Fruit fly (Drosophila melanogaster) whole organism, embryonic: ENCODE results near the gene CG31542.

ENCODE experiments used
- Atf3 ChIP-seq: fragments of 200-800 bp; sonication (Bioruptor generic); optimal IDR thresholded peaks from 3 replicates; lab custom pipeline; 2016; ENCODE audit warnings: missing biosample characterization, missing genetic modification characterization
- CG10431 ChIP-seq: fragments of 200-800 bp; sonication (Bioruptor generic); optimal IDR thresholded peaks from 3 replicates; lab custom pipeline; 2018; ENCODE audit warnings: missing biosample characterization, mild to moderate bottlenecking, missing genetic modification characterization
- CG10565 ChIP-seq: fragments of 200-800 bp; sonication (Bioruptor generic); optimal IDR thresholded peaks from 3 replicates; lab custom pipeline; 2016; ENCODE audit warnings: missing biosample characterization, mild to moderate bottlenecking, missing genetic modification characterization
- CG10959 ChIP-seq: fragments of 200-800 bp; sonication (Bioruptor generic); IDR thresholded peaks from 2 replicates; pipeline ENCODE4 v1.3.6; 2022; ENCODE audit warnings: missing biosample characterization, missing genetic modification characterization
- CG11093 ChIP-seq: fragments of 200-800 bp; sonication (Bioruptor generic); IDR thresholded peaks from 3 replicates; pipeline ENCODE4 v1.3.6; 2022; ENCODE audit warnings: missing biosample characterization, missing genetic modification characterization
- CG11247 ChIP-seq: fragments of 200-800 bp; sonication (Bioruptor generic); IDR thresholded peaks from 2 replicates; pipeline ENCODE4 v1.3.6; 2022; ENCODE audit warnings: missing biosample characterization, missing genetic modification characterization
- CG11696 ChIP-seq: fragments of 200-800 bp; sonication (Bioruptor generic); IDR thresholded peaks from 2 replicates; pipeline ENCODE4 v1.3.6; 2022; ENCODE audit warnings: missing biosample characterization, missing genetic modification characterization
- CG12299 ChIP-seq: fragments of 200-800 bp; sonication (Bioruptor generic); optimal IDR thresholded peaks from 2 replicates; lab custom pipeline; 2018; ENCODE audit warnings: missing biosample characterization, mild to moderate bottlenecking, missing genetic modification characterization
- CG12769 ChIP-seq: fragments of 200-800 bp; sonication (Bioruptor generic); optimal IDR thresholded peaks from 2 replicates; lab custom pipeline; 2019; ENCODE audit warnings: missing biosample characterization, mild to moderate bottlenecking, missing genetic modification characterization, moderate library complexity
- CG13624 ChIP-seq: fragments of 200-800 bp; sonication (Bioruptor generic); optimal IDR thresholded peaks from 2 replicates; lab custom pipeline; 2016; ENCODE audit warnings: missing biosample characterization, missing genetic modification characterization
- CG14710 ChIP-seq: fragments of 200-800 bp; sonication (Bioruptor generic); optimal IDR thresholded peaks from 3 replicates; lab custom pipeline; 2019; ENCODE audit warnings: missing biosample characterization, mild to moderate bottlenecking, missing genetic modification characterization, moderate library complexity
- CG14965 ChIP-seq: fragments of 200-800 bp; sonication (Bioruptor generic); optimal IDR thresholded peaks from 2 replicates; lab custom pipeline; 2016; ENCODE audit warnings: missing biosample characterization, missing genetic modification characterization, borderline replicate concordance
- CG15011 ChIP-seq: fragments of 200-800 bp; sonication (Bioruptor generic); optimal IDR thresholded peaks from 3 replicates; lab custom pipeline; 2018; ENCODE audit warnings: missing biosample characterization, mild to moderate bottlenecking, missing genetic modification characterization
- CG4360 ChIP-seq: fragments of 200-800 bp; sonication (Bioruptor generic); IDR thresholded peaks from 2 replicates; pipeline ENCODE4 v1.3.6; 2022; ENCODE audit warnings: missing biosample characterization, missing genetic modification characterization
- CG4424 ChIP-seq: fragments of 200-800 bp; sonication (Bioruptor generic); optimal IDR thresholded peaks from 3 replicates; lab custom pipeline; 2016; ENCODE audit warnings: missing biosample characterization, missing genetic modification characterization
- CG6175 ChIP-seq: fragments of 200-800 bp; sonication (Bioruptor generic); IDR thresholded peaks from 3 replicates; pipeline ENCODE4 v1.3.6; 2022; ENCODE audit warnings: missing biosample characterization, missing genetic modification characterization
- CG7786 ChIP-seq: fragments of 200-800 bp; sonication (Bioruptor generic); optimal IDR thresholded peaks from 2 replicates; lab custom pipeline; 2016; ENCODE audit warnings: missing biosample characterization, missing genetic modification characterization
- CG7928 ChIP-seq: fragments of 200-800 bp; sonication (Bioruptor generic); optimal IDR thresholded peaks from 2 replicates; lab custom pipeline; 2017; ENCODE audit warnings: missing biosample characterization, mild to moderate bottlenecking, missing genetic modification characterization
- CG9932 ChIP-seq: fragments of 200-800 bp; sonication (Bioruptor generic); IDR thresholded peaks from 2 replicates; pipeline ENCODE4 v1.3.6; 2022; ENCODE audit warnings: missing biosample characterization, missing genetic modification characterization
- D19A ChIP-seq: fragments of 200-800 bp; optimal IDR thresholded peaks from 3 replicates; lab custom pipeline; 2019; ENCODE audit warnings: missing biosample characterization, mild to moderate bottlenecking, missing genetic modification characterization, moderate library complexity
- Dfd ChIP-seq, 2 experiments: fragments of >200 bp; optimal IDR thresholded peaks; 2 replicates each; lab custom pipeline; 2017; ENCODE audit warnings: missing biosample characterization in 2 of 2, missing genetic modification characterization in 2 of 2
- Dp ChIP-seq: fragments of 200-800 bp; sonication (Bioruptor generic); optimal IDR thresholded peaks from 2 replicates; lab custom pipeline; 2018; ENCODE audit warnings: missing biosample characterization, mild to moderate bottlenecking, missing genetic modification characterization, moderate library complexity
- Dref ChIP-seq: fragments of 200-800 bp; sonication (Bioruptor generic); IDR thresholded peaks from 2 replicates; pipeline ENCODE4 v1.3.6; 2022; ENCODE audit warnings: missing biosample characterization, missing genetic modification characterization
- Drgx ChIP-seq: fragments of 200-800 bp; sonication (Bioruptor generic); IDR thresholded peaks from 2 replicates; pipeline ENCODE4 v1.3.6; 2022; ENCODE audit warnings: missing biosample characterization, missing genetic modification characterization
- Ets65A ChIP-seq: fragments of 200-800 bp; sonication (Bioruptor generic); peaks from one replicate; lab custom pipeline; 2016; ENCODE audit warnings: missing biosample characterization, missing genetic modification characterization
- HLH3B ChIP-seq: fragments of 200-800 bp; sonication (Bioruptor generic); IDR thresholded peaks from 2 replicates; pipeline ENCODE4 v1.3.6; 2022; ENCODE audit warnings: missing biosample characterization, missing genetic modification characterization
- Hr51 ChIP-seq, 2 experiments: fragments of 200-800 bp; sonication (Bioruptor generic); optimal IDR thresholded peaks; 2 replicates in 1 of 2; 3 replicates in 1 of 2; lab custom pipeline; 2016 to 2018; ENCODE audit warnings: missing biosample characterization in 2 of 2, missing genetic modification characterization in 2 of 2, mild to moderate bottlenecking in 1 of 2, moderate library complexity in 1 of 2
- Hr78 ChIP-seq, 2 experiments: fragments of 200-800 bp in 1 of 2; fragments of >200 bp in 1 of 2; sonication (Bioruptor generic) in 1 of 2; optimal IDR thresholded peaks; 2 replicates each; lab custom pipeline; 2017 to 2019; ENCODE audit warnings: missing biosample characterization in 2 of 2, missing genetic modification characterization in 2 of 2, mild to moderate bottlenecking in 1 of 2, moderate library complexity in 1 of 2
- Meics ChIP-seq: fragments of 200-800 bp; sonication (Bioruptor generic); optimal IDR thresholded peaks from 2 replicates; lab custom pipeline; 2017; ENCODE audit warnings: missing biosample characterization, mild to moderate bottlenecking, missing genetic modification characterization
- Nf-YB ChIP-seq: fragments of 200-800 bp; sonication (Bioruptor generic); optimal IDR thresholded peaks from 3 replicates; lab custom pipeline; 2019; ENCODE audit warnings: missing biosample characterization, mild to moderate bottlenecking, missing genetic modification characterization, moderate library complexity
- Rfx ChIP-seq: fragments of 200-800 bp; sonication (Bioruptor generic); IDR thresholded peaks from 2 replicates; pipeline ENCODE4 v1.3.6; 2022; ENCODE audit warnings: missing biosample characterization, missing genetic modification characterization
- Taf1 ChIP-seq: fragments of 200-800 bp; sonication (Bioruptor generic); IDR thresholded peaks from 2 replicates; pipeline ENCODE4 v1.3.6; 2022; ENCODE audit warnings: missing biosample characterization, missing genetic modification characterization
- bsh ChIP-seq, 2 experiments: fragments of 200-800 bp; sonication (Bioruptor generic); optimal IDR thresholded peaks; 2 replicates each; lab custom pipeline; 2017 to 2018; ENCODE audit warnings: mild to moderate bottlenecking in 2 of 2, missing biosample characterization in 2 of 2, missing genetic modification characterization in 2 of 2, moderate library complexity in 1 of 2
- grn ChIP-seq: fragments of 200-800 bp; sonication (Bioruptor generic); optimal IDR thresholded peaks from 3 replicates; lab custom pipeline; 2017; ENCODE audit warnings: missing biosample characterization, missing genetic modification characterization
- jigr1 ChIP-seq: fragments of 200-800 bp; sonication (Bioruptor generic); IDR thresholded peaks from 3 replicates; pipeline ENCODE4 v1.3.6; 2022; ENCODE audit warnings: missing biosample characterization, missing genetic modification characterization
- kni ChIP-seq: fragments of 200-800 bp; sonication (Bioruptor generic); optimal IDR thresholded peaks from 3 replicates; lab custom pipeline; 2017; ENCODE audit warnings: mild to moderate bottlenecking, missing biosample characterization, missing genetic modification reagents, missing genetic modification characterization
- nom ChIP-seq: fragments of 200-800 bp; sonication (Bioruptor generic); optimal IDR thresholded peaks from 2 replicates; lab custom pipeline; 2017; ENCODE audit warnings: missing biosample characterization, missing genetic modification characterization, mild to moderate bottlenecking, moderate library complexity, missing genetic modification reagents
- oc ChIP-seq: fragments of 200-800 bp; sonication (Bioruptor generic); optimal IDR thresholded peaks from 2 replicates; lab custom pipeline; 2018; ENCODE audit warnings: missing biosample characterization, mild to moderate bottlenecking, missing genetic modification characterization, moderate library complexity
- pita ChIP-seq: fragments of 200-800 bp; sonication (Bioruptor generic); optimal IDR thresholded peaks from 2 replicates; lab custom pipeline; 2017; ENCODE audit warnings: missing biosample characterization, mild to moderate bottlenecking, missing genetic modification characterization
- sens ChIP-seq: fragments of 200-800 bp; sonication (Bioruptor generic); peaks from one replicate; lab custom pipeline; 2016; ENCODE audit warnings: missing biosample characterization, missing genetic modification characterization
- sna ChIP-seq: fragments of 200-800 bp; sonication (Bioruptor generic); IDR thresholded peaks from 2 replicates; pipeline ENCODE4 v1.3.6; 2022; ENCODE audit warnings: missing biosample characterization, missing genetic modification characterization; ENCODE audit not compliant: partially characterized antibody
- stc ChIP-seq: fragments of 200-800 bp; sonication (Bioruptor generic); IDR thresholded peaks from 2 replicates; pipeline ENCODE4 v1.3.6; 2022; ENCODE audit warnings: missing biosample characterization, missing genetic modification characterization
- tin ChIP-seq: fragments of 200-800 bp; sonication (Bioruptor generic); optimal IDR thresholded peaks from 3 replicates; lab custom pipeline; 2016; ENCODE audit warnings: missing biosample characterization, missing genetic modification characterization
- vvl ChIP-seq: fragments of 200-800 bp; sonication (Bioruptor generic); IDR thresholded peaks from 2 replicates; pipeline ENCODE4 v1.3.6; 2022; ENCODE audit warnings: missing biosample characterization, missing genetic modification characterization
- zfh2 ChIP-seq: fragments of 200-800 bp; sonication (Bioruptor generic); optimal IDR thresholded peaks from 2 replicates; lab custom pipeline; 2016; ENCODE audit warnings: missing biosample characterization, missing genetic modification characterization

Gene CG31542

DNA sequence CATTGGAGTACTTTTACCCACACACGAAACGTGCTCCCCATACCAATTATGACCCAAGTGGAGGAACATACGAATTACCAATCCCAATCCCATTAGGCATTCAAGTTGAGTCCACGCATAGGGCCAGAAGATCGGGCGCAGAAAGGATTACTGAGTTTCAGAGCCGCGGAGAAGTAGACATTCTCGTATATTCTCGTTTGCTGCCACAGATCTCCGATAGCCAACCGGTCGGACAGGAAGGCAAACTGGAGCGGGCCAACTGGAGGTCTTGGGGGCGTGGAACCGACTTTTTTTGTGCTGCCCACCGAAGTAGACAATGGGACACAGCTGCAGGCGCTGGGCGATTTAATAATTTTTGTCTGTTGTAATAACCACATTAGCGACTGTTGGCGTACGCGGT is 19.7 kb downstream of the CG31542 start (continued):
- TF ChIP-seq CG7928 (GFP tag; lab: Kevin White, UChicago), result no peak
- no peak for TF ChIP-seq CG9932 (GFP tag; lab: Robert Waterston, UW)
- TF ChIP-seq vvl (GFP tag; lab: Robert Waterston, UW), result peak; percentile 15; the same call in 1 of the 2 replicates
- no peak for TF ChIP-seq Nf-YB (GFP tag; lab: Kevin White, UChicago)
- no peak for TF ChIP-seq stc
- TF ChIP-seq nom (GFP tag; lab: Kevin White, UChicago), result peak; percentile 10
- TF ChIP-seq kni (GFP tag; lab: Kevin White, UChicago), result peak; percentile 62
- no peak for TF ChIP-seq zfh2 (GFP tag; lab: Kevin White, UChicago)
- TF ChIP-seq Meics (GFP tag; lab: Kevin White, UChicago), result no peak
- peak; percentile 2 for TF ChIP-seq oc (tag; lab: Kevin White, UChicago)
- no peak for TF ChIP-seq Dfd (GFP tag; optimal IDR thresholded peaks at IDR 0.05; lab: Kevin White, UChicago)
- peak in 1 of 2 experiments; percentile 76 for TF ChIP-seq Hr78 (GFP tag; optimal IDR thresholded peaks at IDR 0.05; lab: Kevin White, UChicago)
- TF ChIP-seq CG14710 (tag; lab: Kevin White, UChicago), result no peak
- TF ChIP-seq CG12299, result no peak
- no peak for TF ChIP-seq CG11696 (GFP tag; lab: Robert Waterston, UW)
- TF ChIP-seq Dref (GFP tag; lab: Robert Waterston, UW), result no peak
- no peak for TF ChIP-seq Atf3 (GFP tag; lab: Kevin White, UChicago)
- no peak for TF ChIP-seq jigr1 (GFP tag; lab: Robert Waterston, UW)
- TF ChIP-seq CG10565, result no peak
- no peak for TF ChIP-seq Taf1
- no peak for TF ChIP-seq CG11247 (GFP tag; lab: Robert Waterston, UW)
- TF ChIP-seq Hr51 (GFP tag; optimal IDR thresholded peaks at IDR 0.05; lab: Kevin White, UChicago), result no peak
- TF ChIP-seq sna (GFP tag; lab: Robert Waterston, UW), result no peak

DNA sequence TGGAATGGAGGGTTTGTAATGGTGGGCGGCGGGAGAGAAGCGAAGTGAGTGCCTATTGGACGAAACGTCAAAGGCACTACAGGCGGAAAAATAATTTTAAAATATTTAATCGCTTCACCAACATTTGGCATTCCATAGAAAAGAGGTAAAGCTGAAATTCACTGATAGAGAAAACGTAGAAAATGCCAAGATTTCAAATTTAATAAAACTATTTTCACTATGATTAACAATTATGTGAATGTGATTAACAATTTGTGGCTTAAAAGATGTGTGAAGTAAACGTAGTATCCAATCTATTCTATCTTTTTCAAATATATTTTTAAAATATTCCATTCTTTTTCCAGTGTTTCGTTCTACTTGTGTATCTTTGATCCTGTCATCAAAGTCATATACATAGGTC is 20.1 kb downstream of the CG31542 start:
- no peak for TF ChIP-seq CG7786 (GFP tag; lab: Kevin White, UChicago)
- no peak for TF ChIP-seq Dp (GFP tag; lab: Kevin White, UChicago)
- TF ChIP-seq Drgx (GFP tag; lab: Robert Waterston, UW), result peak; percentile 29; the same call in 1 of the 2 replicates
- TF ChIP-seq HLH3B (GFP tag; lab: Robert Waterston, UW), result no peak
- no peak for TF ChIP-seq CG4424
- TF ChIP-seq D19A (tag; lab: Kevin White, UChicago), result no peak
- peak in 1 of 2 experiments; percentile 4 for TF ChIP-seq bsh (GFP tag; optimal IDR thresholded peaks at IDR 0.05; lab: Kevin White, UChicago)
- TF ChIP-seq sens (GFP tag; lab: Kevin White, UChicago), result peak; percentile 59
- no peak for TF ChIP-seq CG4360
- no peak for TF ChIP-seq CG15011
- no peak for TF ChIP-seq tin (GFP tag; lab: Kevin White, UChicago)
- TF ChIP-seq CG13624, result no peak
- no peak for TF ChIP-seq CG14965

DNA sequence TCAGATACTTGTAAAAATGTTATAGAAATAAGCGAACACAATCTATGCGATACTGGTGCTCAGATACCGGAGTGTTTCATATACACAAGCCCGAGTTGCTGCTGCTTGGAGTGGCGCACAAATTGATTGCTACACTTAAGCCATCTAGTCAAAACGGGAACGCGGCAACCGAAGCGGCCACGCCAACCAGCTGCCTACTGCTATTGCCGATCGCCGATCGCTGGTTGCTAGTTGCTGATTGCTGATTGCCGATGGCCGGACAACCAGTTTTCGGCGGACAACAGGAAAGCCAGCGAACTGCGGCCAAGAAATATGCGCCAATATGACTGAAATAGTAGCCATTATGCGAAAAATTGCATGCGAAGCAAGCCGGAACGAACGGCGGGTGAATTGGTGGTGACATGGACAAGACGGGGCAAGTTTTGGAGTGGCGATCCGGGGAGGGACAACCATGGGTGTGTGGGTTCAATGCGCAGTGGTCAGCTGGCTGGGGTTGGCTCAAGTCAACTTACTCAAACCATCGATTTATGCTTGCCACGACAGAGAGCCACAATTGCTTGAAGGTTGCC is 20.8 kb downstream of the CG31542 start:
- TF ChIP-seq grn (GFP tag; lab: Kevin White, UChicago), result peak; percentile 29
- TF ChIP-seq CG10431 (GFP tag; lab: Kevin White, UChicago), result no peak
- TF ChIP-seq nom (GFP tag; lab: Kevin White, UChicago), result peak; percentile 33
- TF ChIP-seq Ets65A (GFP tag; lab: Kevin White, UChicago), result peak; percentile 55
- 0 out of 2 replicates have a peak, but pooled peaks have one; percentile 7 for TF ChIP-seq Drgx (GFP tag; lab: Robert Waterston, UW)
- TF ChIP-seq CG12769 (tag; lab: Kevin White, UChicago), result peak; percentile 54
- TF ChIP-seq CG11093 (GFP tag; lab: Robert Waterston, UW), result 0 out of 3 replicates have a peak, but pooled peaks have one; percentile 14
- TF ChIP-seq CG6175, result peak; percentile 53; the same call in 1 of the 3 replicates
- TF ChIP-seq CG10959 (GFP tag; lab: Robert Waterston, UW), result no peak
- no peak for TF ChIP-seq pita
- peak; percentile 15; the same call in 1 of the 2 replicates for TF ChIP-seq Rfx (GFP tag; lab: Robert Waterston, UW)
